Fruit fly (Drosophila melanogaster) whole organism, embryonic: Measurements from ENCODE around the gene CG45065.

Source experiments
- Adf1 ChIP-seq: fragments of 200-800 bp; sonication (Bioruptor generic); IDR thresholded peaks from 2 replicates; pipeline ENCODE4 v1.3.6; 2022; ENCODE audit warnings: missing biosample characterization, missing genetic modification characterization
- B-H2 ChIP-seq: fragments of 200-800 bp; sonication (Bioruptor generic); optimal IDR thresholded peaks from 2 replicates; lab custom pipeline; 2018; ENCODE audit warnings: missing biosample characterization, mild to moderate bottlenecking, missing genetic modification characterization
- Bteb2 ChIP-seq: fragments of 200-800 bp; sonication (Bioruptor generic); optimal IDR thresholded peaks from 2 replicates; lab custom pipeline; 2016; ENCODE audit warnings: missing biosample characterization, missing genetic modification characterization
- CG1024 ChIP-seq: fragments of 200-800 bp; sonication (Bioruptor generic); IDR thresholded peaks from 2 replicates; pipeline ENCODE4 v1.3.6; 2022; ENCODE audit warnings: missing biosample characterization, missing genetic modification characterization
- CG10979 ChIP-seq: fragments of 200-800 bp; sonication (Bioruptor generic); optimal IDR thresholded peaks from 2 replicates; lab custom pipeline; 2018; ENCODE audit warnings: missing biosample characterization, mild to moderate bottlenecking, missing genetic modification characterization, moderate library complexity
- CG15269 ChIP-seq: fragments of 200-800 bp; sonication (Bioruptor generic); optimal IDR thresholded peaks from 2 replicates; lab custom pipeline; 2018; ENCODE audit warnings: missing biosample characterization, mild to moderate bottlenecking, missing genetic modification characterization, moderate library complexity
- CG17359 ChIP-seq: fragments of 200-800 bp; sonication (Bioruptor generic); optimal IDR thresholded peaks from 3 replicates; lab custom pipeline; 2018; ENCODE audit warnings: missing biosample characterization, mild to moderate bottlenecking, missing genetic modification characterization, moderate library complexity
- CG17568 ChIP-seq: fragments of 200-800 bp; sonication (Bioruptor generic); optimal IDR thresholded peaks from 2 replicates; lab custom pipeline; 2018; ENCODE audit warnings: missing biosample characterization, mild to moderate bottlenecking, missing genetic modification characterization, moderate library complexity
- CG17912 ChIP-seq: fragments of 200-800 bp; sonication (Bioruptor generic); optimal IDR thresholded peaks from 2 replicates; lab custom pipeline; 2018; ENCODE audit warnings: missing biosample characterization, mild to moderate bottlenecking, missing genetic modification characterization
- CG18599 ChIP-seq: fragments of 200-800 bp; sonication (Bioruptor generic); optimal IDR thresholded peaks from 3 replicates; lab custom pipeline; 2017; ENCODE audit warnings: missing biosample characterization, missing genetic modification characterization, mild to moderate bottlenecking, moderate library complexity, missing genetic modification reagents
- CG2678 ChIP-seq: fragments of 200-800 bp; sonication (Bioruptor generic); optimal IDR thresholded peaks from 3 replicates; lab custom pipeline; 2019; ENCODE audit warnings: missing biosample characterization, mild to moderate bottlenecking, missing genetic modification characterization, moderate library complexity
- CG2889 ChIP-seq: fragments of 200-800 bp; sonication (Bioruptor generic); IDR thresholded peaks from 3 replicates; pipeline ENCODE4 v1.3.6; 2022; ENCODE audit warnings: missing biosample characterization, missing genetic modification characterization
- CG30020 ChIP-seq: fragments of 200-800 bp; optimal IDR thresholded peaks from 2 replicates; lab custom pipeline; 2019; ENCODE audit warnings: missing biosample characterization, mild to moderate bottlenecking, missing genetic modification characterization, moderate library complexity
- CG3407 ChIP-seq: fragments of 200-800 bp; sonication (Bioruptor generic); optimal IDR thresholded peaks from 2 replicates; lab custom pipeline; 2018; ENCODE audit warnings: missing biosample characterization, mild to moderate bottlenecking, missing genetic modification characterization
- CG3726 ChIP-seq: fragments of 200-800 bp; sonication (Bioruptor generic); IDR thresholded peaks from 3 replicates; pipeline ENCODE4, ENCODE4 v1.3.6; 2022; ENCODE audit warnings: missing biosample characterization, missing genetic modification characterization
- CG4707 ChIP-seq: fragments of 200-800 bp; sonication (Bioruptor generic); optimal IDR thresholded peaks from 2 replicates; lab custom pipeline; 2018; ENCODE audit warnings: missing biosample characterization, mild to moderate bottlenecking, missing genetic modification characterization, moderate library complexity
- CG4730 ChIP-seq: fragments of 200-800 bp; sonication (Bioruptor generic); IDR thresholded peaks from 2 replicates; pipeline ENCODE4 v1.3.6; 2022; ENCODE audit warnings: missing biosample characterization, missing genetic modification characterization
- CG6791 ChIP-seq: fragments of 200-800 bp; sonication (Bioruptor generic); IDR thresholded peaks from 3 replicates; pipeline ENCODE4 v1.3.6; 2022; ENCODE audit warnings: missing biosample characterization, missing genetic modification characterization; ENCODE audit not compliant: partially characterized antibody
- CG8944 ChIP-seq: fragments of 200-800 bp; sonication (Bioruptor generic); optimal IDR thresholded peaks from 3 replicates; lab custom pipeline; 2016; ENCODE audit warnings: missing biosample characterization, missing genetic modification characterization
- CG9609 ChIP-seq: fragments of 200-800 bp; sonication (Bioruptor generic); optimal IDR thresholded peaks from 3 replicates; lab custom pipeline; 2016; ENCODE audit warnings: missing biosample characterization, missing genetic modification characterization
- CHES-1-like ChIP-seq: fragments of 200-800 bp; sonication (Bioruptor generic); optimal IDR thresholded peaks from 2 replicates; lab custom pipeline; 2016; ENCODE audit warnings: missing biosample characterization, missing genetic modification characterization
- Dek ChIP-seq: fragments of 200-800 bp; sonication (Bioruptor generic); optimal IDR thresholded peaks from 3 replicates; lab custom pipeline; 2019; ENCODE audit warnings: missing biosample characterization, mild to moderate bottlenecking, missing genetic modification characterization, moderate library complexity
- Dip2 ChIP-seq: fragments of 200-800 bp; sonication (Bioruptor generic); IDR thresholded peaks from 2 replicates; pipeline ENCODE4 v1.3.6; 2022; ENCODE audit warnings: missing biosample characterization, missing genetic modification characterization
- Dip3 ChIP-seq: fragments of 200-800 bp; sonication (Bioruptor generic); optimal IDR thresholded peaks from 3 replicates; lab custom pipeline; 2016; ENCODE audit warnings: missing biosample characterization, missing genetic modification characterization
- HHEX ChIP-seq: fragments of 200-800 bp; sonication (Bioruptor generic); optimal IDR thresholded peaks from 3 replicates; lab custom pipeline; 2017; ENCODE audit warnings: missing biosample characterization, mild to moderate bottlenecking, missing genetic modification characterization, missing genetic modification reagents
- Hr3 ChIP-seq: fragments of 200-800 bp; sonication (Bioruptor generic); optimal IDR thresholded peaks from 3 replicates; lab custom pipeline; 2016; ENCODE audit warnings: missing biosample characterization, missing genetic modification characterization
- Med ChIP-seq: fragments of 200-800 bp; sonication (Bioruptor generic); peaks from one replicate; lab custom pipeline; 2016; ENCODE audit warnings: missing biosample characterization, missing genetic modification characterization, mild to moderate bottlenecking, inconsistent platforms, moderate library complexity
- NC2β ChIP-seq: fragments of 200-800 bp; sonication (Bioruptor generic); optimal IDR thresholded peaks from 2 replicates; lab custom pipeline; 2016; ENCODE audit warnings: missing biosample characterization, missing genetic modification characterization
- Opbp ChIP-seq: fragments of 200-800 bp; sonication (Bioruptor generic); IDR thresholded peaks from 3 replicates; pipeline ENCODE4 v1.3.6; 2022; ENCODE audit warnings: missing biosample characterization, missing genetic modification characterization; ENCODE audit not compliant: partially characterized antibody
- Rfx ChIP-seq: fragments of 200-800 bp; sonication (Bioruptor generic); IDR thresholded peaks from 2 replicates; pipeline ENCODE4 v1.3.6; 2022; ENCODE audit warnings: missing biosample characterization, missing genetic modification characterization
- Sox102F ChIP-seq: fragments of 200-800 bp; sonication (Bioruptor generic); optimal IDR thresholded peaks from 2 replicates; lab custom pipeline; 2018; ENCODE audit warnings: missing biosample characterization, mild to moderate bottlenecking, missing genetic modification characterization, moderate library complexity
- Ssrp ChIP-seq: fragments of 200-800 bp; sonication (Bioruptor generic); optimal IDR thresholded peaks from 2 replicates; lab custom pipeline; 2018; ENCODE audit warnings: missing biosample characterization, mild to moderate bottlenecking, missing genetic modification characterization, moderate library complexity
- Usf ChIP-seq: fragments of 200-800 bp; sonication (Bioruptor generic); optimal IDR thresholded peaks from 2 replicates; lab custom pipeline; 2017; ENCODE audit warnings: missing genotype, missing biosample characterization, missing genetic modification characterization
- abd-A ChIP-seq: fragments of 200-800 bp; sonication (Bioruptor generic); optimal IDR thresholded peaks from 3 replicates; lab custom pipeline; 2019; ENCODE audit warnings: missing biosample characterization, mild to moderate bottlenecking, missing genetic modification characterization, moderate library complexity
- al ChIP-seq: fragments of 200-800 bp; sonication (Bioruptor generic); IDR thresholded peaks from 2 replicates; pipeline ENCODE4 v1.3.6; 2022; ENCODE audit warnings: missing biosample characterization, missing genetic modification characterization
- chif ChIP-seq, 2 experiments: fragments of 200-800 bp; sonication (Bioruptor generic); optimal IDR thresholded peaks; 3 replicates each; lab custom pipeline; 2016; ENCODE audit warnings: missing biosample characterization in 2 of 2, missing genetic modification characterization in 2 of 2
- fu2 ChIP-seq: fragments of 200-800 bp; sonication (Bioruptor generic); optimal IDR thresholded peaks from 2 replicates; lab custom pipeline; 2016; ENCODE audit warnings: missing biosample characterization, missing genetic modification characterization
- inv ChIP-seq: fragments of 200-800 bp; sonication (Bioruptor generic); IDR thresholded peaks from 2 replicates; pipeline ENCODE4 v1.3.6; 2022; ENCODE audit warnings: missing biosample characterization, missing genetic modification characterization; ENCODE audit not compliant: partially characterized antibody
- jing ChIP-seq: fragments of 200-800 bp; sonication (Bioruptor generic); optimal IDR thresholded peaks from 2 replicates; lab custom pipeline; 2018; ENCODE audit warnings: missing biosample characterization, mild to moderate bottlenecking, missing genetic modification characterization
- kah ChIP-seq: fragments of 200-800 bp; sonication (Bioruptor generic); optimal IDR thresholded peaks from 2 replicates; lab custom pipeline; 2018; ENCODE audit warnings: missing biosample characterization, mild to moderate bottlenecking, missing genetic modification characterization
- kay ChIP-seq: fragments of 200-800 bp; sonication (Bioruptor generic); optimal IDR thresholded peaks from 2 replicates; lab custom pipeline; 2016; ENCODE audit warnings: missing biosample characterization, missing genetic modification characterization
- klu ChIP-seq: fragments of 200-800 bp; sonication (Bioruptor generic); IDR thresholded peaks from 2 replicates; pipeline ENCODE4 v1.3.6; 2022; ENCODE audit warnings: missing biosample characterization, missing genetic modification characterization
- nerfin-1 ChIP-seq: fragments of 200-800 bp; sonication (Bioruptor generic); optimal IDR thresholded peaks from 3 replicates; lab custom pipeline; 2019; ENCODE audit warnings: missing biosample characterization, mild to moderate bottlenecking, missing genetic modification characterization, moderate library complexity
- p53 ChIP-seq: fragments of 200-800 bp; sonication (Bioruptor generic); optimal IDR thresholded peaks from 2 replicates; lab custom pipeline; 2016; ENCODE audit warnings: missing biosample characterization, missing genetic modification characterization
- prd ChIP-seq, 3 experiments: fragments of >200 bp in 2 of 3; fragments of 200-800 bp in 1 of 3; sonication (Bioruptor generic) in 1 of 3; optimal IDR thresholded peaks in 2 of 3; IDR thresholded peaks in 1 of 3; 2 replicates in 2 of 3; 3 replicates in 1 of 3; pipeline versions ENCODE4 v1.3.6 to Lab custom; 2017 to 2022; ENCODE audit warnings: missing biosample characterization in 1 of 3, missing genetic modification characterization in 1 of 3
- sc ChIP-seq, 3 experiments: fragments of >200 bp in 2 of 3; fragments of 200-800 bp in 1 of 3; sonication (Bioruptor generic) in 1 of 3; optimal IDR thresholded peaks; 2 replicates in 2 of 3; 3 replicates in 1 of 3; lab custom pipeline; 2017; ENCODE audit warnings: mild to moderate bottlenecking in 1 of 3, missing biosample characterization in 1 of 3, missing genetic modification characterization in 1 of 3, missing genetic modification reagents in 1 of 3
- tna ChIP-seq: fragments of 200-800 bp; sonication (Bioruptor generic); IDR thresholded peaks from 2 replicates; pipeline ENCODE4 v1.3.6; 2022; ENCODE audit warnings: missing biosample characterization, missing genetic modification characterization; ENCODE audit not compliant: partially characterized antibody
- yki ChIP-seq: fragments of >200 bp; optimal IDR thresholded peaks from 3 replicates; lab custom pipeline; 2018

The CG45065 gene

dm6 chrX:14882536-14883118 lies at the start of gene CG45065, which contains the start of gene CG45064 (continued):
- peak; percentile 97 for TF ChIP-seq Med
- TF ChIP-seq abd-A, result peak; percentile 10
- TF ChIP-seq kay, result peak; percentile 59
- peak; percentile 59 for TF ChIP-seq p53
- no peak for TF ChIP-seq CG6791 (GFP tag; lab: Robert Waterston, UW)
- peak; percentile 60 for TF ChIP-seq Usf (GFP tag; lab: Kevin White, UChicago)
- peak; percentile 76 for TF ChIP-seq Hr3
- TF ChIP-seq NC2β (GFP tag; lab: Kevin White, UChicago), result peak; percentile 73
- peak; percentile 73 for TF ChIP-seq CG4730 (GFP tag; lab: Robert Waterston, UW)
- no peak; the same call in 1 of the 2 replicates for TF ChIP-seq klu (GFP tag; lab: Robert Waterston, UW)
- TF ChIP-seq CG10979 (tag; lab: Kevin White, UChicago), result peak; percentile 87
- TF ChIP-seq Rfx (GFP tag; lab: Robert Waterston, UW), result peak; percentile 67
- peak; percentile 65 for TF ChIP-seq Bteb2 (GFP tag; lab: Kevin White, UChicago)
- TF ChIP-seq CG17359 (tag; lab: Kevin White, UChicago), result peak; percentile 94
- no peak for TF ChIP-seq sc (optimal IDR thresholded peaks at IDR 0.05; lab: Kevin White, UChicago)
- peak; percentile 70 for TF ChIP-seq sc (GFP tag; optimal IDR thresholded peaks at IDR 0.05; lab: Kevin White, UChicago)
- TF ChIP-seq Opbp (GFP tag; lab: Robert Waterston, UW), result no peak
- peak; percentile 74 for TF ChIP-seq CG3407 (GFP tag; lab: Kevin White, UChicago)
- peak; percentile 95 for TF ChIP-seq Sox102F
- TF ChIP-seq CG17912 (GFP tag; lab: Kevin White, UChicago), result no peak
- peak; percentile 73 for TF ChIP-seq CG8944 (GFP tag; lab: Kevin White, UChicago)
- peak; percentile 81 for TF ChIP-seq Dip3 (GFP tag; lab: Kevin White, UChicago)
- peak; percentile 82 for TF ChIP-seq jing (GFP tag; lab: Kevin White, UChicago)
- TF ChIP-seq CG9609 (GFP tag; lab: Kevin White, UChicago), result peak; percentile 79
- peak; percentile 84 for TF ChIP-seq nerfin-1
- TF ChIP-seq CG2889 (GFP tag; lab: Robert Waterston, UW), result 0 out of 3 replicates have a peak, but pooled peaks have one; percentile 57
- TF ChIP-seq al, result peak; percentile 50
- peak; percentile 75 for TF ChIP-seq CG1024 (GFP tag; lab: Robert Waterston, UW)
- TF ChIP-seq Ssrp (tag; lab: Kevin White, UChicago), result peak; percentile 84
- TF ChIP-seq B-H2 (GFP tag; lab: Kevin White, UChicago), result no peak
- no peak for TF ChIP-seq tna
- peak; percentile 33 for TF ChIP-seq CG30020 (tag; lab: Kevin White, UChicago)
- peak; percentile 75 for TF ChIP-seq Dek (tag; lab: Kevin White, UChicago)
- no peak for TF ChIP-seq Dip2 (GFP tag; lab: Robert Waterston, UW)
- TF ChIP-seq kah (GFP tag; lab: Kevin White, UChicago), result peak; percentile 69
- TF ChIP-seq inv (GFP tag; lab: Robert Waterston, UW), result no peak
- TF ChIP-seq CG18599 (GFP tag; lab: Kevin White, UChicago), result peak; percentile 81
- TF ChIP-seq CG2678, result peak; percentile 93
- TF ChIP-seq CHES-1-like (GFP tag; lab: Kevin White, UChicago), result peak; percentile 51
- no peak for TF ChIP-seq prd (optimal IDR thresholded peaks at IDR 0.05; lab: Kevin White, UChicago)
- peak; percentile 84 for TF ChIP-seq prd (GFP tag; IDR thresholded peaks at IDR 0.05; lab: Robert Waterston, UW)
- TF ChIP-seq Adf1 (GFP tag; lab: Robert Waterston, UW), result no peak
- peak; percentile 67 for TF ChIP-seq fu2 (GFP tag; lab: Kevin White, UChicago)
- no peak for TF ChIP-seq yki (lab: Kevin White, UChicago)
- TF ChIP-seq CG17568 (GFP tag; lab: Kevin White, UChicago), result peak; percentile 64
- peak; percentile 70 to 84 for TF ChIP-seq chif (GFP tag; optimal IDR thresholded peaks at IDR 0.05; lab: Kevin White, UChicago)
- peak; percentile 78 for TF ChIP-seq CG4707 (GFP tag; lab: Kevin White, UChicago)
- peak; percentile 79 for TF ChIP-seq CG15269
- peak; percentile 77 for TF ChIP-seq HHEX (GFP tag; lab: Kevin White, UChicago)
- TF ChIP-seq CG3726 (GFP tag; lab: Robert Waterston, UW), result peak; percentile 59; the same call in 2 of the 3 replicates
